Fruit fly (Drosophila melanogaster) whole organism, larva: ENCODE measurements around the gene Sap130.
A peak's percentile ranks its signal among the peaks of the same experiment; 100 is the strongest.

Experiments used
- noc ChIP-seq: fragments of 200-800 bp; sonication (Bioruptor generic); optimal IDR thresholded peaks from 3 replicates; lab custom pipeline; 2019; ENCODE audit warnings: missing biosample characterization, mild to moderate bottlenecking, missing genetic modification characterization, moderate library complexity

The Sap130 gene

dm6 chr3L:12802443-12802865 lies 3.2 kb upstream of the Sap130 start:
- TF ChIP-seq noc (tag; lab: Kevin White, UChicago), result no peak

- peak; percentile 80 for TF ChIP-seq noc (tag; lab: Kevin White, UChicago)
Measured at dm6 chr3L:12803159-12804034, 2.3 kb upstream of the Sap130 start.

dm6 chr3L:12804035-12804729 lies 1.5 kb upstream of the Sap130 start:
- TF ChIP-seq noc (tag; lab: Kevin White, UChicago), result no peak

dm6 chr3L:12804730-12805170 lies 952 bp upstream of the Sap130 start, which contains the start of gene Atg1:
TSS of gene Atg1 (minus strand) at chr3L:12805116.
- peak; percentile 26 for TF ChIP-seq noc (tag; lab: Kevin White, UChicago)

- TF ChIP-seq noc (tag; lab: Kevin White, UChicago), result peak; percentile 45
Measured at dm6 chr3L:12806290-12806743, 615 bp downstream of the Sap130 start.

dm6 chr3L:12808421-12808820 lies 2.7 kb downstream of the Sap130 start, which contains the start of gene CG32110:
TSS of gene CG32110 (plus strand) at chr3L:12808721.
- no peak for TF ChIP-seq noc (tag; lab: Kevin White, UChicago)

dm6 chr3L:12813907-12814306 lies 8.2 kb downstream of the Sap130 start, which contains the start of the genes Sf3a2 and CG42588:
TSS of gene Sf3a2 (minus strand) at chr3L:12814019.
TSS of gene CG42588 (plus strand) at chr3L:12814254.
- TF ChIP-seq noc (tag; lab: Kevin White, UChicago), result no peak

dm6 chr3L:12814806-12815205 lies 9.1 kb downstream of the Sap130 start:
- no peak for TF ChIP-seq noc (tag; lab: Kevin White, UChicago)

- no peak for TF ChIP-seq noc (tag; lab: Kevin White, UChicago)
Measured at dm6 chr3L:12815756-12816155, 10.1 kb downstream of the Sap130 start.

dm6 chr3L:12827705-12828104 lies 22.0 kb downstream of the Sap130 start:
- no peak for TF ChIP-seq noc (tag; lab: Kevin White, UChicago)

dm6 chr3L:12828532-12828931 lies 22.8 kb downstream of the Sap130 start:
- peak; percentile 29 for TF ChIP-seq noc (tag; lab: Kevin White, UChicago)

dm6 chr3L:12830416-12830815 lies 24.7 kb downstream of the Sap130 start:
- no peak for TF ChIP-seq noc (tag; lab: Kevin White, UChicago)

- peak; percentile 86 for TF ChIP-seq noc (tag; lab: Kevin White, UChicago)
Measured at dm6 chr3L:12831290-12831952, 25.7 kb downstream of the Sap130 start.

- TF ChIP-seq noc (tag; lab: Kevin White, UChicago), result no peak
Measured at dm6 chr3L:12832355-12832881, 26.7 kb downstream of the Sap130 start.

dm6 chr3L:12833354-12833753 lies 27.7 kb downstream of the Sap130 start:
- TF ChIP-seq noc (tag; lab: Kevin White, UChicago), result no peak
